Worm (Caenorhabditis elegans): Measurements from ENCODE around the gene npp-10.
A peak's percentile ranks its signal among the peaks of the same experiment; 100 is the strongest.

Gene npp-10

ce11 chrIII:5982753-5983390 lies 36.5 kb downstream of the npp-10 start:
- TF ChIP-seq nhr-80 (tag; optimal IDR thresholded peaks at IDR 0.05) (no peak), nhr-90 (tag; optimal IDR thresholded peaks at IDR 0.05) (no peak), atf-7 (tag; optimal IDR thresholded peaks at IDR 0.05) (no peak), hmg-1.2 (GFP tag; IDR thresholded peaks at IDR 0.05) (peak; percentile 63; the same call in 1 of the 2 replicates), nfya-2 (GFP tag; IDR thresholded peaks at IDR 0.05) (no peak), egl-18 (GFP tag; IDR thresholded peaks at IDR 0.05) (no peak), B0035.1 (tag; optimal IDR thresholded peaks at IDR 0.05) (no peak), nhr-27 (tag; optimal IDR thresholded peaks at IDR 0.05) (no peak)

DNA sequence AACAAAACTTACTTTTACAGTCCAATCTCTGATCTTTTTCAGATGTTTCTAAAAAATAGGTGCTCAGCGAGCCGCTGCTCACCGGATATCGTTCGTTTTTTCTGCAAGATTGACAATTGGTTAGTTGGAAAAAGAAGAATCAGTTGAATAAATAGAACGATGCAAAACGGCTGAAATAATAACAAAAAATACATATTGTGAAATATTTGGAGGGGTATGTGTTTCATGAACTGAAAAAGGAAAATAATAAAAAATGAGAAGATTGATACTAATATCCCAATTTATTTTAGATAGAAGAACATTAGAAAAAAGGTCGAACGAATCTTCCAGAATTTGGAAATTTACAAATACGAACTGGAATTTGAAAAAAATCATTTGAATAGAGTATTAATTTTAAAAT lies 37.3 kb downstream of the npp-10 start, which contains the start of gene frm-2:
Gene frm-2, minus strand, starts transcription at position 101 of the 400 bp plus-strand sequence.
- TF ChIP-seq madf-3 (GFP tag; IDR thresholded peaks at IDR 0.05) (no peak), xnd-1 (tag; optimal IDR thresholded peaks at IDR 0.05) (no peak), F37B4.10 (GFP tag; IDR thresholded peaks at IDR 0.05) (no peak), sptf-2 (GFP tag; optimal IDR thresholded peaks at IDR 0.05) (no peak), ztf-22 (GFP tag; optimal IDR thresholded peaks at IDR 0.05) (no peak)

DNA sequence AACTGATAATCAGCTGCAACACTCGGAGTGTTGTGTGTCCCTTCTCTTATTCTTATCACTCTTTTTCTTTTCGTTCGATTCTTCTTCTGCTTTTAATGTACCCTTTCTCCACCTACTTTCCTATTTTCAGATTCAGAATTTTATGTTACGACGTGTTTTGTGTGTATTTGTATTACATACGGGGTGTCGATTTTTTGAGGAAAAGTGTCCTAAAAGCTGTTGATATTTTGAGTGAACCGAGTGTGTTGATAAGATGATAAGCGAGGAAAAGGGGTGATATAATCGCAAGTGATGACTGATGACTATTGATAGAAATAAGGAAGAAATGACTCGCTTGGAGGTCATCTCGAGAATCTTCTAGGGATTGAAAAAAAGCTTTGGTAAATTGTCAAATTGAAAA lies 38.0 kb downstream of the npp-10 start:
- TF ChIP-seq Y53G8AR.9 (GFP tag; conservative IDR thresholded peaks at IDR 0.05) (no peak), ets-4 (GFP tag; optimal IDR thresholded peaks at IDR 0.05) (peak; percentile 38), cebp-1 (GFP tag; IDR thresholded peaks at IDR 0.05) (no peak), cebp-1 (tag; optimal IDR thresholded peaks at IDR 0.05) (peak; percentile 41), nhr-80 (tag; optimal IDR thresholded peaks at IDR 0.05) (peak; percentile 83), sea-2 (GFP tag; IDR thresholded peaks at IDR 0.05) (no peak)

DNA sequence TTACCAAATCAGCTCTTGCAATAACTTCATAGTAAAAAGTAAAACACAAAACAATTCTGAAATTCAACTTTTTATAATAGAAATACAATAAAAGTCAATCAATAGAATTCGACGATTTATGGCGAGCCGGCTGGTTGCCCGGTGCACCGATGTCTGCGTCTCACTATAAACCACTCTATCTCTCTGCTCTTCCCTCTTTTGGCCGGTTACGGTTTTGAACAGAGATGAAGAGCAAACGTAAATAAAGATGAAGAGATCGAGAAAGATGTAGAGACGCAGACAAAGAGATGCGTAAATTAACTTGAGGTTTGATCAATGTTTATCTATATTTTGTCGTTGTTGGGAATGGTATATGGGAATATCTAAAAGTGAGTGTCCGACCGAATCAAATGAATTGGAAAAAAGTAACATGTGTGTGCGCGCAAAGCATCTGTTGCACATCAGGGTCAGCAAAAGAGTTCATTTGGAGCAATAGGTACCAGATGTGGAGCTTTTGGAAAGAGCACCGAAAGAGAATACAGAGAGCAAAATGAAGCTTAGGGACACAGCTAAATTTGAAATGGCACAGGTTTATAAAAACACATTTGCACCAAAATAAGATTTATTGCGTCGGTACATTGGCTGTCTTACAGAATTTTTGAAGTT lies 39.0 kb downstream of the npp-10 start:
- no peak for TF ChIP-seq athp-1 (tag; optimal IDR thresholded peaks at IDR 0.05)
- TF ChIP-seq lir-1 (GFP tag; conservative IDR thresholded peaks at IDR 0.05), result no peak
- peak; percentile 66; the same call in 1 of the 2 replicates for TF ChIP-seq hmg-1.2 (GFP tag; IDR thresholded peaks at IDR 0.05)
- TF ChIP-seq egrh-3 (GFP tag; IDR thresholded peaks at IDR 0.05), result no peak
- no peak for TF ChIP-seq pbrm-1 (GFP tag; IDR thresholded peaks at IDR 0.05)
- TF ChIP-seq mes-4 (tag; optimal IDR thresholded peaks at IDR 0.05), result no peak
- no peak for TF ChIP-seq madf-10 (tag; optimal IDR thresholded peaks at IDR 0.05)
- TF ChIP-seq ztf-26 (tag; optimal IDR thresholded peaks at IDR 0.05), result no peak

- no peak for TF ChIP-seq nhr-120 (GFP tag; IDR thresholded peaks at IDR 0.05)
- no peak for TF ChIP-seq madf-8 (GFP tag; conservative IDR thresholded peaks at IDR 0.05)
- TF ChIP-seq F57C9.4 (tag; optimal IDR thresholded peaks at IDR 0.05), result no peak
- no peak for TF ChIP-seq F55B11.4 (tag; optimal IDR thresholded peaks at IDR 0.05; ENCODE audit: borderline replicate concordance, insufficient read depth)
- TF ChIP-seq F23B12.7 (tag; optimal IDR thresholded peaks at IDR 0.05; ENCODE audit: insufficient read depth), result no peak
- TF ChIP-seq dpl-1 (GFP tag; optimal IDR thresholded peaks at IDR 0.05), result no peak
- no peak for TF ChIP-seq B0261.1 (tag; optimal IDR thresholded peaks at IDR 0.05)
- no peak for TF ChIP-seq F57A8.1 (GFP tag; optimal IDR thresholded peaks at IDR 0.05)
- no peak for TF ChIP-seq sdz-38 (tag; optimal IDR thresholded peaks at IDR 0.05)
- TF ChIP-seq F33H1.4 (GFP tag; IDR thresholded peaks at IDR 0.05), result no peak
- TF ChIP-seq ceh-100 (GFP tag; IDR thresholded peaks at IDR 0.05), result no peak
- TF ChIP-seq snpc-1.1 (tag; optimal IDR thresholded peaks at IDR 0.05; ENCODE audit: insufficient read depth), result no peak
- TF ChIP-seq mes-4 (tag; optimal IDR thresholded peaks at IDR 0.05), result no peak
- no peak for TF ChIP-seq attf-3 (GFP tag; conservative IDR thresholded peaks at IDR 0.05)
- no peak for TF ChIP-seq unc-62 (GFP tag; optimal IDR thresholded peaks at IDR 0.05)
- TF ChIP-seq atf-7 (tag; optimal IDR thresholded peaks at IDR 0.05), result no peak
- TF ChIP-seq F37B4.10 (GFP tag; IDR thresholded peaks at IDR 0.05), result no peak
- TF ChIP-seq lin-35 (GFP tag; optimal IDR thresholded peaks at IDR 0.05), result no peak
Measured at ce11 chrIII:5976021-5976420, 43.3 kb downstream of the npp-10 start.

Data from whole organism, young adult.